Worm (Caenorhabditis elegans): ENCODE results near the gene npp-18.

The npp-18 gene

ce11 chrIII:13341275-13341626, 44.6 kb downstream of the npp-18 start, which contains the start of gene nud-1:
Gene nud-1 (plus strand): TSS chrIII:13341527.
- TF ChIP-seq nhr-71 (tag; optimal IDR thresholded peaks at IDR 0.05): no peak
- no peak for TF ChIP-seq mdl-1 (tag; optimal IDR thresholded peaks at IDR 0.05)
- TF ChIP-seq unc-30 (tag; optimal IDR thresholded peaks at IDR 0.05): no peak
- no peak for TF ChIP-seq ces-1 (GFP tag; optimal IDR thresholded peaks at IDR 0.05)
- no peak for TF ChIP-seq fos-1 (tag; optimal IDR thresholded peaks at IDR 0.05)
- no peak for TF ChIP-seq lin-13 (GFP tag; optimal IDR thresholded peaks at IDR 0.05)
- TF ChIP-seq rnt-1 (tag; optimal IDR thresholded peaks at IDR 0.05): no peak
- no peak for TF ChIP-seq lin-14 (GFP tag; optimal IDR thresholded peaks at IDR 0.05)
- TF ChIP-seq ceh-82 (tag; optimal IDR thresholded peaks at IDR 0.05): no peak
- TF ChIP-seq ceh-8 (GFP tag; optimal IDR thresholded peaks at IDR 0.05): no peak
- no peak for TF ChIP-seq C34B4.2 (tag; optimal IDR thresholded peaks at IDR 0.05)
- TF ChIP-seq ceh-90 (tag; optimal IDR thresholded peaks at IDR 0.05): no peak
- no peak for TF ChIP-seq fkh-8 (tag; optimal IDR thresholded peaks at IDR 0.05)
- no peak for TF ChIP-seq irx-1 (tag; optimal IDR thresholded peaks at IDR 0.05)

ce11 chrIII:13342079-13342734, 45.6 kb downstream of the npp-18 start, which contains the start of gene dro-1:
Gene dro-1 (plus strand): TSS chrIII:13342684.
- TF ChIP-seq rnt-1 (tag; optimal IDR thresholded peaks at IDR 0.05) (no peak), ztf-4 (tag; optimal IDR thresholded peaks at IDR 0.05) (no peak), pag-3 (tag; optimal IDR thresholded peaks at IDR 0.05; ENCODE audit: borderline replicate concordance, insufficient read depth) (no peak), snu-23 (GFP tag; optimal IDR thresholded peaks at IDR 0.05) (no peak), fos-1 (tag; optimal IDR thresholded peaks at IDR 0.05) (no peak), irx-1 (tag; optimal IDR thresholded peaks at IDR 0.05) (no peak), aha-1 (tag; optimal IDR thresholded peaks at IDR 0.05) (no peak), vab-15 (tag; optimal IDR thresholded peaks at IDR 0.05) (no peak), C16A3.4 (tag; optimal IDR thresholded peaks at IDR 0.05) (no peak), ceh-88 (GFP tag; IDR thresholded peaks at IDR 0.05) (no peak), mef-2 (tag; optimal IDR thresholded peaks at IDR 0.05) (no peak), C34B4.2 (tag; optimal IDR thresholded peaks at IDR 0.05) (no peak), nhr-20 (tag; optimal IDR thresholded peaks at IDR 0.05) (no peak), unc-62 (GFP tag; optimal IDR thresholded peaks at IDR 0.05) (no peak)

ce11 chrIII:13343117-13343516, 46.5 kb downstream of the npp-18 start, which contains the start of gene ife-1:
Gene ife-1 (plus strand): TSS chrIII:13343417.
- TF ChIP-seq C34B4.2 (tag; optimal IDR thresholded peaks at IDR 0.05): no peak
- no peak for TF ChIP-seq ceh-8 (GFP tag; optimal IDR thresholded peaks at IDR 0.05)
- no peak for TF ChIP-seq ceh-88 (GFP tag; IDR thresholded peaks at IDR 0.05)
- TF ChIP-seq lin-13 (GFP tag; optimal IDR thresholded peaks at IDR 0.05): no peak
- TF ChIP-seq ets-5 (GFP tag; IDR thresholded peaks at IDR 0.05): no peak
- TF ChIP-seq ces-1 (GFP tag; optimal IDR thresholded peaks at IDR 0.05): no peak
- no peak for TF ChIP-seq nhr-90 (tag; optimal IDR thresholded peaks at IDR 0.05; ENCODE audit: poor library complexity)

- TF ChIP-seq sptf-1 (tag; optimal IDR thresholded peaks at IDR 0.05) (no peak), efl-1 (optimal IDR thresholded peaks at IDR 0.05) (no peak), efl-1 (GFP tag; optimal IDR thresholded peaks at IDR 0.05 in 1 of 2) (peak in 1 of 2 experiments; percentile 58), lin-14 (GFP tag; optimal IDR thresholded peaks at IDR 0.05) (no peak)
Measured at ce11 chrIII:13343562-13344139, 47.0 kb downstream of the npp-18 start.

ce11 chrIII:13344538-13345136, 48.0 kb downstream of the npp-18 start, which contains the start of gene acaa-2:
Gene acaa-2 (plus strand): TSS chrIII:13344937.
- TF ChIP-seq elt-2 (tag; optimal IDR thresholded peaks at IDR 0.05) (no peak), fkh-10 (GFP tag; optimal IDR thresholded peaks at IDR 0.05) (no peak), lin-35 (GFP tag; optimal IDR thresholded peaks at IDR 0.05) (peak in 1 of 2 experiments; percentile 33), C16A3.4 (tag; optimal IDR thresholded peaks at IDR 0.05) (no peak), zag-1 (tag; optimal IDR thresholded peaks at IDR 0.05) (no peak), vab-15 (tag; optimal IDR thresholded peaks at IDR 0.05) (no peak), zip-4 (GFP tag; optimal IDR thresholded peaks at IDR 0.05) (no peak), rnt-1 (tag; optimal IDR thresholded peaks at IDR 0.05) (no peak), lsy-2 (tag; optimal IDR thresholded peaks at IDR 0.05) (peak in 1 of 2 experiments; percentile 14), fos-1 (tag; optimal IDR thresholded peaks at IDR 0.05) (no peak), nhr-12 (tag; optimal IDR thresholded peaks at IDR 0.05) (no peak), jun-1 (tag; optimal IDR thresholded peaks at IDR 0.05) (no peak), dsc-1 (tag; optimal IDR thresholded peaks at IDR 0.05) (no peak), xbp-1 (tag; optimal IDR thresholded peaks at IDR 0.05) (no peak), hlh-4 (tag; optimal IDR thresholded peaks at IDR 0.05) (no peak), lin-13 (GFP tag; optimal IDR thresholded peaks at IDR 0.05) (no peak), aha-1 (tag; optimal IDR thresholded peaks at IDR 0.05) (no peak), nhr-85 (tag) (peak; percentile 51), nhr-19 (GFP tag; conservative IDR thresholded peaks at IDR 0.05) (no peak), unc-62 (GFP tag; optimal IDR thresholded peaks at IDR 0.05) (no peak)

Measured in whole organism, L1 larva.